1 worm cellular context compared by ENCODE assay signal in the genomic region with DNA sequence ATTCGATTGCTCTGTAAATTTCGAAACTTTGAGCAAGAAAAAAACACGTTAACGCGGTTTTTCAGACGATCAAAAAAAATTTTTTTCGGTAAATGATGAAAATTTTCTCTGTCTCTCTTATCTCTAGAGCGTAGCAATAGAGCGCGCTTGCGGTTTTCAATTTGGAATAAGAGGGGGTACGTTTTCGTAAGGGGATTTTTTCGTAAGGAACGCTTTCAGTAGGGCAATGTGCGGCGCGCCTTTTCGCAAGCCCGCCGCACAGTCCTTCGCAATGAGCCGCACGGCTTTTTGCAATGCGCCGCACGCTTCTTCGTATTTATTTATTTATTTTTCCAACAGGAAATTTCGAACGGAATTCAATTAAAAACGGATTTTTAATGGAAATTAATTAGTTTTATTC.
TF ChIP-seq lines count a peak whose summit lies in the region.
"Not testable (repeated sequence)": the region's sequence is repeated elsewhere in the genome, so short reads cannot be mapped to it uniquely, and the experiment has no call there.

A gene (minus strand): TSS at position 13 of the 400 bp plus-strand sequence.

TF ChIP-seq in whole organism, L4 larva, 104 proteins besides CTCF, POLR2A, EP300 and RAD21 (continued from another document):
- TF ChIP-seq snpc-1.2 (GFP tag; IDR thresholded peaks at IDR 0.05; lab: Robert Waterston, UW) (peak; percentile 90), nhr-42 (GFP tag; IDR thresholded peaks at IDR 0.05; lab: Robert Waterston, UW) (peak; percentile 87), aha-1 (tag; lab: Kevin White, UChicago) (peak; percentile 82), lim-7 (GFP tag; IDR thresholded peaks at IDR 0.05; lab: Robert Waterston, UW) (peak; percentile 79), zfp-3 (GFP tag; conservative IDR thresholded peaks at IDR 0.05; lab: Robert Waterston, UW) (peak; percentile 76; the same call in 1 of the 2 replicates), tra-1 (GFP tag; IDR thresholded peaks at IDR 0.05; lab: Robert Waterston, UW) (peak; percentile 79; the same call in 1 of the 2 replicates), daf-19 (GFP tag; conservative IDR thresholded peaks at IDR 0.05; lab: Robert Waterston, UW) (0 out of 2 replicates have a peak, but pooled peaks have one; percentile 18), nhr-102 (tag; optimal IDR thresholded peaks at IDR 0.05; lab: Kevin White, UChicago) (peak; percentile 9), hif-1 (tag; optimal IDR thresholded peaks at IDR 0.05; lab: Kevin White, UChicago) (peak in 1 of 2 experiments; percentile 20), zip-11 (GFP tag; IDR thresholded peaks at IDR 0.05; lab: Robert Waterston, UW) (peak; percentile 83; the same call in 1 of the 2 replicates), mxl-2 (GFP tag; conservative IDR thresholded peaks at IDR 0.05; lab: Robert Waterston, UW) (peak; percentile 74), mep-1 (tag; optimal IDR thresholded peaks at IDR 0.05; lab: Kevin White, UChicago) (peak; percentile 62), vab-7 (GFP tag; IDR thresholded peaks at IDR 0.05; lab: Robert Waterston, UW) (peak; percentile 96), arid-1 (GFP tag; conservative IDR thresholded peaks at IDR 0.05; lab: Robert Waterston, UW) (peak; percentile 95), lin-29 (GFP tag; IDR thresholded peaks at IDR 0.05; lab: Robert Waterston, UW) (peak; percentile 81), dmd-6 (GFP tag; IDR thresholded peaks at IDR 0.05; lab: Robert Waterston, UW) (peak; percentile 82), lin-13 (GFP tag; optimal IDR thresholded peaks at IDR 0.05; lab: Kevin White, UChicago) (peak; percentile 17), T26A8.4 (GFP tag; IDR thresholded peaks at IDR 0.05; lab: Robert Waterston, UW) (peak; percentile 95), Y48G9A.11 (GFP tag; IDR thresholded peaks at IDR 0.05; lab: Robert Waterston, UW) (peak; percentile 88), dpl-1 (GFP tag; optimal IDR thresholded peaks at IDR 0.05; lab: Kevin White, UChicago) (peak; percentile 7), pha-4 (GFP tag; IDR thresholded peaks at IDR 0.05; lab: Robert Waterston, UW) (peak; percentile 91), hlh-11 (tag; optimal IDR thresholded peaks at IDR 0.05; lab: Kevin White, UChicago) (peak; percentile 32), lsy-2 (tag; optimal IDR thresholded peaks at IDR 0.05; lab: Kevin White, UChicago) (peak in 1 of 2 experiments; percentile 51), ctbp-1 (GFP tag; IDR thresholded peaks at IDR 0.05; lab: Robert Waterston, UW) (peak; percentile 85), nhr-28 (tag; optimal IDR thresholded peaks at IDR 0.05; lab: Kevin White, UChicago) (peak; percentile 38), nhr-6 (tag; optimal IDR thresholded peaks at IDR 0.05; lab: Kevin White, UChicago) (peak; percentile 25), mes-2 (tag; optimal IDR thresholded peaks at IDR 0.05; lab: Kevin White, UChicago; ENCODE audit: poor library complexity, severe bottlenecking) (peak; percentile 77), set-16 (GFP tag; IDR thresholded peaks at IDR 0.05; lab: Robert Waterston, UW) (peak; percentile 61)
- not testable (repeated sequence) for TF ChIP-seq pha-4 (tag; optimal IDR thresholded peaks at IDR 0.05; lab: Kevin White, UChicago)
TF ChIP-seq in whole organism, L4 larva: peak in this region for 50; not testable (repeated sequence) for 54.
